Fruit fly (Drosophila melanogaster) whole organism, pupa: ENCODE results near the gene CG32280.

Experiments used
- CG15710 ChIP-seq: fragments of 200-800 bp; sonication (Bioruptor generic); optimal IDR thresholded peaks from 2 replicates; lab custom pipeline; 2018; ENCODE audit warnings: missing biosample characterization, mild to moderate bottlenecking, missing genetic modification characterization, moderate library complexity
- CG32121 ChIP-seq: fragments of 200-800 bp; sonication (Bioruptor generic); IDR thresholded peaks from 2 replicates; pipeline ENCODE4 v1.3.6; 2022; ENCODE audit warnings: missing biosample characterization, missing genetic modification characterization
- CG34367 ChIP-seq: fragments of 200-800 bp; sonication (Bioruptor generic); optimal IDR thresholded peaks from 2 replicates; lab custom pipeline; 2018; ENCODE audit warnings: missing biosample characterization, mild to moderate bottlenecking, missing genetic modification characterization
- CG4496 ChIP-seq: fragments of 200-800 bp; sonication (Bioruptor generic); IDR thresholded peaks from 3 replicates; pipeline ENCODE4 v1.3.6; 2022; ENCODE audit warnings: missing biosample characterization, missing genetic modification characterization
- D1 ChIP-seq: fragments of 200-800 bp; sonication (Bioruptor generic); optimal IDR thresholded peaks from 2 replicates; lab custom pipeline; 2018; ENCODE audit warnings: missing biosample characterization, mild to moderate bottlenecking, missing genetic modification characterization, moderate library complexity
- Pif1A ChIP-seq: fragments of 200-800 bp; sonication (Bioruptor generic); optimal IDR thresholded peaks from 3 replicates; lab custom pipeline; 2016; ENCODE audit warnings: missing biosample characterization, missing genetic modification characterization
- Snoo ChIP-seq: fragments of 200-800 bp; sonication (Bioruptor generic); optimal IDR thresholded peaks from 3 replicates; lab custom pipeline; 2017; ENCODE audit warnings: missing biosample characterization, mild to moderate bottlenecking, missing genetic modification characterization, inconsistent platforms

- TF ChIP-seq CG32121 (no peak), D1 (no peak), Snoo (tag; lab: Kevin White, UChicago) (no peak), CG34367 (tag; lab: Kevin White, UChicago) (no peak), Pif1A (GFP tag; lab: Kevin White, UChicago) (no peak), CG15710 (no peak), CG4496 (no peak)
Measured at dm6 chr3L:3161968-3162367, 3.0 kb upstream of the CG32280 start, which contains the start of gene rasp.
